Worm (Caenorhabditis elegans) whole organism, midembryonic: ENCODE results near the gene F11G11.13.

ENCODE experiments used
- T22C8.4 ChIP-seq: fragments of 200-800 bp; sonication (Bioruptor generic); IDR thresholded peaks from 2 replicates; pipeline ENCODE4 v1.3.6; 2022; ENCODE audit warnings: missing genetic modification characterization, missing compliant biosample characterization
- cog-1 ChIP-seq: sonication (generic microtip); optimal IDR thresholded peaks from 2 replicates; lab custom pipeline; 2016; ENCODE audit warnings: missing genetic modification characterization, missing compliant biosample characterization
- flt-1 ChIP-seq: fragments of 200-800 bp; sonication (Bioruptor generic); IDR thresholded peaks from 2 replicates; pipeline ENCODE4 v1.3.6; 2022; ENCODE audit warnings: missing genetic modification characterization, missing compliant biosample characterization
- klf-2 ChIP-seq: fragments of 200-800 bp; sonication (Bioruptor generic); conservative IDR thresholded peaks from 2 replicates; pipeline ENCODE4 v1.3.6; 2022; ENCODE audit warnings: missing genetic modification reagents, missing genetic modification characterization, missing compliant biosample characterization
- med-1 ChIP-seq: sonication (generic microtip); optimal IDR thresholded peaks from 2 replicates; lab custom pipeline; 2017; ENCODE audit warnings: missing genetic modification characterization, mild to moderate bottlenecking, missing compliant biosample characterization, antibody characterized with exemption, missing genetic modification reagents; ENCODE audit not compliant: insufficient read depth
- ref-1 ChIP-seq: fragments of 200-800 bp; sonication (Bioruptor generic); conservative IDR thresholded peaks from 2 replicates; pipeline ENCODE4 v1.3.6; 2022; ENCODE audit warnings: missing genetic modification reagents, missing genetic modification characterization, missing compliant biosample characterization
- tab-1 ChIP-seq: fragments of 200-800 bp; sonication (Bioruptor generic); IDR thresholded peaks from 2 replicates; pipeline ENCODE4 v1.3.6; 2022; ENCODE audit warnings: missing genetic modification characterization, missing compliant biosample characterization
- ztf-23 ChIP-seq: fragments of 200-800 bp; sonication (Bioruptor generic); IDR thresholded peaks from 2 replicates; pipeline ENCODE4 v1.3.6; 2022; ENCODE audit warnings: missing genetic modification reagents, missing genetic modification characterization, missing compliant biosample characterization
- ztf-29 ChIP-seq: fragments of 200-800 bp; sonication (Bioruptor generic); IDR thresholded peaks from 2 replicates; pipeline ENCODE4 v1.3.6; 2022; ENCODE audit warnings: missing genetic modification reagents, missing genetic modification characterization, missing compliant biosample characterization

DNA sequence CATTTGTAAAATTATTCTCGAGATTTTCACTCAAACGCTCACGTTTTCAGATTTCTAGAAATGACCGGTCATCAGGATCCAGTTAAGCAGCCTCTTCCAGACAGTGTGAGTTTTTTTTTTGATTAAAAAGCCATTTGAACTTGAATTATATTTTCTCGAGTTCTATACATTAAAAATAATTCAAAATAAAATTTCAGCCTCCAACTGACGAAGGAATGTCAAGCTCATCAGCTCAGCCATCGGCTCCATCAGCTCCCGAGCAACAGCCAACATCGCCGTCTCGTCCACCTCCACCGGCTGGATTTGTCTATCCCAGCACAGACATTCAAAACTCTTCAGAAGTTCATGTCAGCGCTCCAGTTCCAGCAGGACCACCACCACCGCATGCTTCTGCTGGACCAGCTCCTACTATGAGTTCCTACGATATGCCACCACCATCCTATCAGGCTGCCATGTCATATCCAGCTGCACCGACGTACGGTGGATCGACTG, 18.1 kb downstream of the F11G11.13 start, which contains the start of gene F11G11.5:
- TF ChIP-seq flt-1 (GFP tag; lab: Robert Waterston, UW), result no peak
- TF ChIP-seq T22C8.4 (GFP tag; lab: Robert Waterston, UW), result no peak
- TF ChIP-seq med-1 (GFP tag; lab: Kevin White, UChicago), result no peak
- TF ChIP-seq tab-1, result no peak
- no peak for TF ChIP-seq klf-2 (GFP tag; lab: Robert Waterston, UW)
- TF ChIP-seq cog-1, result no peak
- TF ChIP-seq ztf-23, result no peak
- no peak for TF ChIP-seq ref-1 (GFP tag; lab: Robert Waterston, UW)
- TF ChIP-seq ztf-29 (GFP tag; lab: Robert Waterston, UW), result no peak
